Worm (Caenorhabditis elegans) whole organism, early embryonic: ENCODE results near the gene T21C9.9.

Experiments
- B0310.2 ChIP-seq: sonication (generic microtip); optimal IDR thresholded peaks from 2 replicates; lab custom pipeline; 2016; ENCODE audit warnings: mild to moderate bottlenecking, missing genetic modification characterization, missing compliant biosample characterization
- F13C5.2 ChIP-seq: sonication (generic microtip); optimal IDR thresholded peaks from 2 replicates; lab custom pipeline; 2017; ENCODE audit warnings: mild to moderate bottlenecking, missing genetic modification characterization, inconsistent platforms, missing compliant biosample characterization
- aly-1 ChIP-seq: sonication (generic microtip); optimal IDR thresholded peaks from 2 replicates; lab custom pipeline; 2016; ENCODE audit warnings: missing genetic modification characterization, missing compliant biosample characterization
- ama-1 ChIP-seq: fragments of 150-350 bp; optimal IDR thresholded peaks from 2 replicates; lab custom pipeline; 2014
- ceh-13 ChIP-seq: fragments of 200-800 bp; sonication (Bioruptor generic); optimal IDR thresholded peaks from 2 replicates; lab custom pipeline; 2018; ENCODE audit warnings: mild to moderate bottlenecking, missing genetic modification characterization, missing compliant biosample characterization
- ceh-36 ChIP-seq: sonication (generic microtip); optimal IDR thresholded peaks from 2 replicates; lab custom pipeline; 2016; ENCODE audit warnings: missing genetic modification characterization, inconsistent platforms, missing compliant biosample characterization
- ets-7 ChIP-seq: sonication (generic microtip); optimal IDR thresholded peaks from 2 replicates; lab custom pipeline; 2016; ENCODE audit warnings: missing genotype, missing genetic modification characterization, missing compliant biosample characterization
- flt-1 ChIP-seq: fragments of 200-800 bp; sonication (Bioruptor generic); IDR thresholded peaks from 2 replicates; pipeline ENCODE4 v1.3.6; 2022; ENCODE audit warnings: missing genetic modification characterization, missing compliant biosample characterization
- hmbx-1 ChIP-seq: sonication (generic microtip); optimal IDR thresholded peaks from 2 replicates; lab custom pipeline; 2016; ENCODE audit warnings: mild to moderate bottlenecking, missing genetic modification characterization, missing compliant biosample characterization
- hmg-4 ChIP-seq: fragments of 200-800 bp; sonication (Bioruptor generic); optimal IDR thresholded peaks from 2 replicates; lab custom pipeline; 2018; ENCODE audit warnings: mild to moderate bottlenecking, missing genetic modification characterization, missing compliant biosample characterization
- hnd-1 ChIP-seq: sonication (generic microtip); optimal IDR thresholded peaks from 2 replicates; lab custom pipeline; 2016; ENCODE audit warnings: missing genetic modification characterization, missing compliant biosample characterization
- pes-1 ChIP-seq: fragments of 200-800 bp; sonication (Bioruptor generic); IDR thresholded peaks from 2 replicates; pipeline ENCODE4 v1.3.6; 2022; ENCODE audit warnings: missing genetic modification reagents, missing genetic modification characterization, missing compliant biosample characterization
- scrt-1 ChIP-seq: fragments of 200-800 bp; sonication (Bioruptor generic); IDR thresholded peaks from 2 replicates; pipeline ENCODE4 v1.3.6; 2022; ENCODE audit warnings: missing genetic modification characterization, missing compliant biosample characterization
- sea-1 ChIP-seq: fragments of 200-800 bp; sonication (Bioruptor generic); conservative IDR thresholded peaks from 2 replicates; pipeline ENCODE4 v1.3.6; 2022; ENCODE audit warnings: missing genetic modification characterization, missing compliant biosample characterization
- tbx-11 ChIP-seq: fragments of 200-800 bp; sonication (Bioruptor generic); IDR thresholded peaks from 2 replicates; pipeline ENCODE4 v1.3.6; 2022; ENCODE audit warnings: missing genetic modification characterization, missing compliant biosample characterization
- tbx-37 ChIP-seq: fragments of 200-800 bp; sonication (Bioruptor generic); conservative IDR thresholded peaks from 2 replicates; pipeline ENCODE4 v1.3.6; 2022; ENCODE audit warnings: missing genetic modification reagents, missing genetic modification characterization, missing compliant biosample characterization
- tra-4 ChIP-seq: sonication (generic microtip); optimal IDR thresholded peaks from 2 replicates; lab custom pipeline; 2017; ENCODE audit warnings: missing genetic modification characterization, missing compliant biosample characterization

The T21C9.9 gene

DNA sequence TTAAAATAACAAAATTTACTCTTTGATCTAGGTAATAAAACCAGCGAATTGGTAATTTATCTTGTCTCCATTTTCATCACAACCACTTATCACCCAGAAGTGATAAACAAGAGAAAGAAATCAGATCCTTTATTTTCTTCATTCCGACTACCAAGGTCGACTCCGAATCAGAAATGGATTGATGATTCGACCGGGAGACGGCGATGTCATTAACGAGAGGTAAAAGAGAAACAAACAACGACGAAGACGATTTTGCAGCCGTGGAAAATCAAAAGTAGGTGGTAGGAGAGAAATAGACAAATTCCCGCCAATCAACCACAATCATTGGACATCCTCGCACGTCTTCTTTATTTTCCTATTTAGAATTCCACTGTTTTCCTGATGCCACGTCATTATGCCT lies 35.3 kb downstream of the T21C9.9 start:
- TF ChIP-seq ceh-36 (tag; lab: Kevin White, UChicago) (no peak), F13C5.2 (tag; lab: Kevin White, UChicago) (no peak), aly-1 (tag; lab: Kevin White, UChicago) (no peak), hmg-4 (no peak), ceh-13 (GFP tag; lab: Kevin White, UChicago) (no peak), sea-1 (no peak), hnd-1 (tag; lab: Kevin White, UChicago) (no peak), ama-1 (lab: Kevin White, UChicago) (no peak), tra-4 (tag; lab: Kevin White, UChicago) (no peak), tbx-37 (no peak)

DNA sequence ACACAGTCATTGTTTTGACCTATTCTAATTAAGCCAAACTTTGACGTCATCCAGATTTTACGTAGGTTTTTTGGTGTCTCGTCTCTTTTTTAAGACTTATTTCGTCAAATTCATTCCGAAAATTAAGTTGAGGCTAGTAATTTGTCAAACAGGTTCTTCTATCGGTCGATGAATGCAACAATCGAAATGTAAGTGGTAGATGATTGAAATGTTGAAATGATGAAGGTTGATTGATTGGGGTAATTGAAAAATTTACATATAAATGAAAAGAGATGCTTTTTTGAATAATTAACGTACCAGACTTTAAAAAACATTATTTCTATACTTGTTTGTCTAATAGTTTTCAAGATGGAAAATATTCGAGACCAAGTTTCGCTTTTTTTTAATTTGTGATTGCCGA lies 36.0 kb downstream of the T21C9.9 start:
- TF ChIP-seq sea-1 (no peak), tra-4 (tag; lab: Kevin White, UChicago) (no peak), hmg-4 (no peak), hnd-1 (tag; lab: Kevin White, UChicago) (no peak), pes-1 (GFP tag; lab: Robert Waterston, UW) (no peak), ets-7 (tag; lab: Kevin White, UChicago) (no peak)

DNA sequence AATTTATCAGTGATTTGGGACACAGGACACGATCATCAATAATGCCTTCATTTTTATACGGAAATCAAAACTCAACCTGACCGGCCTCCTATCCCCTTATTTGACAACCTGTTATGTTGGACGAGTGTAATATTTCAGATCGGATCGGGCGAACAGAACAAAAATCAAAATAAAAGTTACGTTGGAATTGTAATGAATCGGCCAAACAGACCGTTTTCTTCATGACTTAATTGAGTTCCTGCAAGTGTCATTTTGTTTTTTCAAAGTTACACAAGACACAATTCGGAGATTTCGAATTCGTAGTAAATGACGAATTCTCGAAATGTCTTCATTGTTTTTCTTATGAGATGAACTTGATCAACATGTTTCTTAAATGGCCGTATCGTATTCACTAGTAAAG lies 37.1 kb downstream of the T21C9.9 start, which contains the start of gene F32G8.3:
Gene F32G8.3 (minus strand): TSS at position 101 of the 400 bp plus-strand sequence.
- TF ChIP-seq pes-1 (GFP tag; lab: Robert Waterston, UW) = no peak
- no peak for TF ChIP-seq ama-1 (lab: Kevin White, UChicago)
- no peak for TF ChIP-seq ets-7 (tag; lab: Kevin White, UChicago)
- TF ChIP-seq tbx-37 = no peak
- no peak for TF ChIP-seq ceh-36 (tag; lab: Kevin White, UChicago)
- no peak for TF ChIP-seq tra-4 (tag; lab: Kevin White, UChicago)
- no peak for TF ChIP-seq hmg-4
- no peak for TF ChIP-seq scrt-1
- no peak for TF ChIP-seq tbx-11 (GFP tag; lab: Robert Waterston, UW)
- TF ChIP-seq aly-1 (tag; lab: Kevin White, UChicago) = no peak
- no peak for TF ChIP-seq hmbx-1
- TF ChIP-seq B0310.2 = no peak
- no peak for TF ChIP-seq flt-1 (GFP tag; lab: Robert Waterston, UW)
- TF ChIP-seq ceh-13 (GFP tag; lab: Kevin White, UChicago) = no peak
- no peak for TF ChIP-seq hnd-1 (tag; lab: Kevin White, UChicago)
- TF ChIP-seq sea-1 = no peak
- no peak for TF ChIP-seq F13C5.2 (tag; lab: Kevin White, UChicago)

DNA sequence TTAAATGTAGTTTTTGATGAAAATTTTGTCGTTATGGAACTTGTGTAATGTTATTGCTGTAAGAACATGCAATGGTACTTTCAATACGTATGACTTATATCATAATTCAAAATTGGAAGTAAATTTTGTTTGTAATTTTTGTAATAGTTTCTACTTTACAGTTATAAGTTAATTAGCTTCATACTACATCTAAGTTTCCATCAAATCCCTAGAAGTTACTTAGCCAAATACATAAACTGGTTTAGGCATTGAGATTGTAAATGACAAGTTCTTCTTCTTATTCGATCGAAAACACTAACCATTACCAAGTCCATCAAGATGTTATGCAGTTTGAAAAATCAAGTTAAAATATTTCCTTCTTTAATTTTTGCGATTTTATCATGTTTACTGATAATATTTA lies 42.7 kb downstream of the T21C9.9 start, which contains the start of gene F32G8.2:
Gene F32G8.2 (plus strand): TSS at position 301 of the 400 bp plus-strand sequence.
- no peak for TF ChIP-seq ceh-13 (GFP tag; lab: Kevin White, UChicago)
- TF ChIP-seq ama-1 (lab: Kevin White, UChicago) = no peak
- TF ChIP-seq tbx-11 (GFP tag; lab: Robert Waterston, UW) = no peak
- no peak for TF ChIP-seq hmbx-1
- TF ChIP-seq hmg-4 = no peak
- TF ChIP-seq tbx-37 = no peak
- TF ChIP-seq aly-1 (tag; lab: Kevin White, UChicago) = no peak

DNA sequence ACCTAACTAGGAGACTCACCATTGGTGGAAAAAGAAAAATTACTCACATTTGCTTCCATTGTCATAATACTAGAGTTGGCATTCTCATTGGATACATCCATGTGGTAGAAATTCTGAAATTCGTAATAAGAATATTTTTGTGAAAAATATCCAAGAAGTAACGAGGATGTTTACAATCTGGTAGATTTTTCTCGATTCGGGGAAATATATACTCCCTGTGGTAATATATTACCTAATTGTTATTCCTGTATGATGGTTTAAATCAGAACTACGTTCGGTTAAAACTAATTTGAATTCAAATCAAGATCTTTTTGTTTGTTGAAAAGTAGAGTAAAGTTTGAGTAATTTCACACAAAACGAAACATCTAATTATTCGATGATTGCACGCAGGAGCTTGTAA lies 43.4 kb downstream of the T21C9.9 start, which contains the start of gene srd-34:
Gene srd-34 (minus strand): TSS at position 101 of the 400 bp plus-strand sequence.
- TF ChIP-seq flt-1 (GFP tag; lab: Robert Waterston, UW) (no peak), pes-1 (GFP tag; lab: Robert Waterston, UW) (no peak), ets-7 (tag; lab: Kevin White, UChicago) (no peak), hnd-1 (tag; lab: Kevin White, UChicago) (no peak), sea-1 (no peak), hmbx-1 (no peak), tbx-37 (no peak), ceh-13 (GFP tag; lab: Kevin White, UChicago) (no peak), scrt-1 (no peak), tbx-11 (GFP tag; lab: Robert Waterston, UW) (no peak), ceh-36 (tag; lab: Kevin White, UChicago) (no peak), tra-4 (tag; lab: Kevin White, UChicago) (no peak), F13C5.2 (tag; lab: Kevin White, UChicago) (no peak), hmg-4 (no peak), aly-1 (tag; lab: Kevin White, UChicago) (no peak), ama-1 (lab: Kevin White, UChicago) (no peak), B0310.2 (no peak)

DNA sequence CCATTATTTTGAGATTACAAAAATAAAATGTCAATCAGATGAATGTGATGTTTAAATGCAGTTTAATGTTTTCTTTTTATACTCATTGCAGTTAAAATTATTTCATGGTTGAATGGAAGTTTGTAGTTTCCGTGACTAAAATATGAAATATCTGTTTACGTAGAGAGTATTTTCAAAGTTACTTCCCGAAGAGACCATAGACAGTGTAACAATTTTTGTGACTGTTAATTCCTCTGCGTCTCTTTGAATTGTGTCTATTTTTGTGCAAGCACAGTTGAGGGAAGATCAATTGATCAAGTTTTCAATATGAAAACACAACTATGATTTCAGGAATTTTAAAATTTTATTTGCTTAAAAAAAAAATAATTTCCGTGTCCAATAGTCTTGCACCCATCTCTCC lies 45.6 kb downstream of the T21C9.9 start, which contains the start of gene F25D1.5:
Gene F25D1.5 (minus strand): TSS at position 35 of the 400 bp plus-strand sequence.
- TF ChIP-seq ceh-13 (GFP tag; lab: Kevin White, UChicago) = no peak
- no peak for TF ChIP-seq F13C5.2 (tag; lab: Kevin White, UChicago)
- no peak for TF ChIP-seq hmbx-1
- no peak for TF ChIP-seq hnd-1 (tag; lab: Kevin White, UChicago)
- no peak for TF ChIP-seq tbx-37
- TF ChIP-seq flt-1 (GFP tag; lab: Robert Waterston, UW) = no peak
- no peak for TF ChIP-seq tbx-11 (GFP tag; lab: Robert Waterston, UW)
- TF ChIP-seq ama-1 (lab: Kevin White, UChicago) = no peak
- TF ChIP-seq aly-1 (tag; lab: Kevin White, UChicago) = no peak
- TF ChIP-seq B0310.2 = no peak
- TF ChIP-seq pes-1 (GFP tag; lab: Robert Waterston, UW) = no peak
- TF ChIP-seq sea-1 = no peak
- no peak for TF ChIP-seq scrt-1
- TF ChIP-seq ets-7 (tag; lab: Kevin White, UChicago) = no peak
- no peak for TF ChIP-seq ceh-36 (tag; lab: Kevin White, UChicago)
- TF ChIP-seq tra-4 (tag; lab: Kevin White, UChicago) = no peak
- no peak for TF ChIP-seq hmg-4
